Worm (Caenorhabditis elegans) whole organism, L1 larva: ENCODE results near the gene ugt-48.

Experiments
- C16A3.4 ChIP-seq: fragments of 150-350 bp; optimal IDR thresholded peaks from 2 replicates; lab custom pipeline; 2014; ENCODE audit warnings: missing biosample characterization, missing genetic modification characterization
- C34B4.2 ChIP-seq: sonication (generic microtip); optimal IDR thresholded peaks from 2 replicates; lab custom pipeline; 2017; ENCODE audit warnings: mild to moderate bottlenecking, missing genetic modification characterization, missing compliant biosample characterization
- F16B12.6 ChIP-seq: fragments of 150-350 bp; optimal IDR thresholded peaks from 2 replicates; lab custom pipeline; 2014; ENCODE audit warnings: missing biosample characterization, missing genetic modification characterization
- Y116A8C.19 ChIP-seq: sonication (generic microtip); optimal IDR thresholded peaks from 2 replicates; lab custom pipeline; 2016; ENCODE audit warnings: missing compliant biosample characterization, missing genetic modification characterization, borderline replicate concordance
- aly-2 ChIP-seq: fragments of 150-350 bp; optimal IDR thresholded peaks from 2 replicates; lab custom pipeline; 2014; ENCODE audit warnings: missing biosample characterization, missing genetic modification characterization
- blmp-1 ChIP-seq: fragments of 150-350 bp; optimal IDR thresholded peaks from 2 replicates; lab custom pipeline; 2014; ENCODE audit warnings: missing biosample characterization, missing genetic modification characterization
- ceh-63 ChIP-seq: fragments of 200-800 bp; sonication (Bioruptor generic); optimal IDR thresholded peaks from 2 replicates; lab custom pipeline; 2018; ENCODE audit warnings: mild to moderate bottlenecking, missing genetic modification characterization, missing compliant biosample characterization
- ceh-8 ChIP-seq: fragments of 200-800 bp; sonication (Bioruptor generic); optimal IDR thresholded peaks from 2 replicates; lab custom pipeline; 2018; ENCODE audit warnings: mild to moderate bottlenecking, missing genetic modification characterization, moderate library complexity, missing compliant biosample characterization
- ceh-82 ChIP-seq, 3 experiments: fragments of 150-350 bp in 1 of 3; sonication (generic microtip) in 2 of 3; optimal IDR thresholded peaks; 2 replicates each; lab custom pipeline; 2014 to 2017; ENCODE audit warnings: missing biosample characterization in 3 of 3, missing genetic modification characterization in 3 of 3
- ceh-88 ChIP-seq: fragments of 200-800 bp; sonication (Bioruptor generic); IDR thresholded peaks from 2 replicates; pipeline ENCODE4 v1.3.6; 2022; ENCODE audit warnings: missing genetic modification characterization, missing compliant biosample characterization
- ces-1 ChIP-seq: fragments of 150-350 bp; optimal IDR thresholded peaks from 2 replicates; lab custom pipeline; 2014; ENCODE audit warnings: missing biosample characterization, missing genetic modification reagents, missing genetic modification characterization
- dpl-1 ChIP-seq, 3 experiments: fragments of 150-350 bp in 2 of 3; sonication (generic microtip) in 1 of 3; optimal IDR thresholded peaks; 2 replicates each; lab custom pipeline; 2014 to 2017; ENCODE audit warnings: missing biosample characterization in 3 of 3, missing genetic modification characterization in 3 of 3, missing genetic modification reagents in 3 of 3
- efl-1 ChIP-seq, 4 experiments: fragments of 150-350 bp; optimal IDR thresholded peaks in 3 of 4; peaks in 1 of 4; 1 replicate in 1 of 4; 2 replicates in 3 of 4; lab custom pipeline; 2014; ENCODE audit warnings: missing biosample characterization in 2 of 4, missing genetic modification characterization in 2 of 4, missing genetic modification reagents in 2 of 4
- efl-3 ChIP-seq: fragments of 200-800 bp; sonication (Bioruptor generic); optimal IDR thresholded peaks from 2 replicates; lab custom pipeline; 2018; ENCODE audit warnings: mild to moderate bottlenecking, missing genetic modification characterization, missing compliant biosample characterization
- fkh-4 ChIP-seq: sonication (generic microtip); optimal IDR thresholded peaks from 2 replicates; lab custom pipeline; 2016; ENCODE audit warnings: missing compliant biosample characterization, missing genetic modification characterization, borderline replicate concordance
- grh-1 ChIP-seq: fragments of 200-800 bp; sonication (Bioruptor generic); IDR thresholded peaks from 2 replicates; pipeline ENCODE4 v1.3.6; 2022; ENCODE audit warnings: missing genetic modification reagents, missing genetic modification characterization, missing compliant biosample characterization
- hlh-17 ChIP-seq: fragments of 200-800 bp; sonication (Bioruptor generic); optimal IDR thresholded peaks from 2 replicates; lab custom pipeline; 2018; ENCODE audit warnings: missing genetic modification characterization, mild to moderate bottlenecking, missing compliant biosample characterization, moderate library complexity, borderline replicate concordance
- hpl-2 ChIP-seq: fragments of 150-350 bp; optimal IDR thresholded peaks from 2 replicates; lab custom pipeline; 2014; ENCODE audit warnings: missing biosample characterization, missing genetic modification reagents, missing genetic modification characterization
- isw-1 ChIP-seq: fragments of 200-800 bp; sonication (Bioruptor generic); IDR thresholded peaks from 2 replicates; pipeline ENCODE4 v1.3.6; 2022; ENCODE audit warnings: missing genetic modification characterization, missing compliant biosample characterization
- jun-1 ChIP-seq: fragments of 150-350 bp; optimal IDR thresholded peaks from 2 replicates; lab custom pipeline; 2014; ENCODE audit warnings: missing biosample characterization, missing genetic modification reagents, missing genetic modification characterization
- lin-13 ChIP-seq: fragments of 150-350 bp; optimal IDR thresholded peaks from 2 replicates; lab custom pipeline; 2014; ENCODE audit warnings: missing biosample characterization, missing genetic modification reagents, missing genetic modification characterization
- lin-14 ChIP-seq: fragments of 200-800 bp; sonication (Bioruptor generic); optimal IDR thresholded peaks from 2 replicates; lab custom pipeline; 2018; ENCODE audit warnings: mild to moderate bottlenecking, missing genetic modification characterization, moderate library complexity, missing compliant biosample characterization
- lin-39 ChIP-seq: fragments of 150-350 bp; optimal IDR thresholded peaks from 2 replicates; lab custom pipeline; 2014; ENCODE audit warnings: missing biosample characterization, missing genetic modification reagents, missing genetic modification characterization
- lsy-2 ChIP-seq, 2 experiments: fragments of 150-350 bp; optimal IDR thresholded peaks; 2 replicates each; lab custom pipeline; 2014; ENCODE audit warnings: missing biosample characterization in 2 of 2, missing genetic modification characterization in 2 of 2
- mdl-1 ChIP-seq, 2 experiments: fragments of 150-350 bp; optimal IDR thresholded peaks; 2 replicates each; lab custom pipeline; 2014 to 2017; ENCODE audit warnings: missing biosample characterization in 2 of 2, missing genetic modification characterization in 2 of 2, inconsistent platforms in 1 of 2
- nhr-11 ChIP-seq: fragments of 150-350 bp; optimal IDR thresholded peaks from 2 replicates; lab custom pipeline; 2014; ENCODE audit warnings: missing biosample characterization, missing genetic modification characterization
- nhr-19 ChIP-seq: fragments of 200-800 bp; sonication (Bioruptor generic); conservative IDR thresholded peaks from 2 replicates; pipeline ENCODE4 v1.3.6; 2022; ENCODE audit warnings: missing genetic modification characterization, missing compliant biosample characterization
- nhr-20 ChIP-seq: sonication (generic microtip); optimal IDR thresholded peaks from 2 replicates; lab custom pipeline; 2016; ENCODE audit warnings: mild to moderate bottlenecking, missing genetic modification characterization, missing compliant biosample characterization
- nhr-71 ChIP-seq: sonication (generic microtip); optimal IDR thresholded peaks from 2 replicates; lab custom pipeline; 2016; ENCODE audit warnings: mild to moderate bottlenecking, missing genetic modification characterization, moderate library complexity, missing compliant biosample characterization
- nhr-84 ChIP-seq: sonication (generic microtip); optimal IDR thresholded peaks from 2 replicates; lab custom pipeline; 2017; ENCODE audit warnings: missing biosample characterization, missing genetic modification characterization
- nhr-85 ChIP-seq: sonication (generic microtip); peaks from one replicate; lab custom pipeline; 2016; ENCODE audit warnings: missing genetic modification characterization, inconsistent platforms, missing compliant biosample characterization
- nhr-90 ChIP-seq: sonication (generic microtip); optimal IDR thresholded peaks from 2 replicates; lab custom pipeline; 2016; ENCODE audit warnings: mild to moderate bottlenecking, missing genetic modification characterization, missing compliant biosample characterization; ENCODE audit not compliant: poor library complexity
- rnt-1 ChIP-seq: sonication (generic microtip); optimal IDR thresholded peaks from 2 replicates; lab custom pipeline; 2016; ENCODE audit warnings: mild to moderate bottlenecking, missing genetic modification characterization, moderate library complexity, missing compliant biosample characterization
- skn-1 ChIP-seq: fragments of 150-350 bp; optimal IDR thresholded peaks from 2 replicates; lab custom pipeline; 2014; ENCODE audit warnings: missing biosample characterization, missing genetic modification characterization
- snpc-4 ChIP-seq: fragments of 150-350 bp; optimal IDR thresholded peaks from 2 replicates; lab custom pipeline; 2014; ENCODE audit warnings: missing biosample characterization, missing genetic modification characterization
- snu-23 ChIP-seq: sonication (generic microtip); optimal IDR thresholded peaks from 2 replicates; lab custom pipeline; 2016; ENCODE audit warnings: missing genetic modification characterization, missing compliant biosample characterization
- sptf-1 ChIP-seq: fragments of 150-350 bp; optimal IDR thresholded peaks from 2 replicates; lab custom pipeline; 2014; ENCODE audit warnings: missing biosample characterization, missing genetic modification characterization
- swsn-7 ChIP-seq: sonication (generic microtip); optimal IDR thresholded peaks from 2 replicates; lab custom pipeline; 2016; ENCODE audit warnings: missing genetic modification characterization, missing compliant biosample characterization
- tbx-2 ChIP-seq: sonication (generic microtip); optimal IDR thresholded peaks from 2 replicates; lab custom pipeline; 2016; ENCODE audit warnings: missing genetic modification characterization, missing compliant biosample characterization
- unc-30 ChIP-seq: sonication (generic microtip); optimal IDR thresholded peaks from 2 replicates; lab custom pipeline; 2017; ENCODE audit warnings: missing biosample characterization, missing genetic modification characterization
- zag-1 ChIP-seq: fragments of 150-350 bp; optimal IDR thresholded peaks from 2 replicates; lab custom pipeline; 2014; ENCODE audit warnings: missing biosample characterization, missing genetic modification characterization
- zip-4 ChIP-seq: fragments of 200-800 bp; sonication (Bioruptor generic); optimal IDR thresholded peaks from 2 replicates; lab custom pipeline; 2018; ENCODE audit warnings: mild to moderate bottlenecking, missing genetic modification characterization, moderate library complexity, missing compliant biosample characterization
- ztf-11 ChIP-seq, 2 experiments: sonication (generic microtip); optimal IDR thresholded peaks; 2 replicates each; lab custom pipeline; 2016 to 2017; ENCODE audit warnings: missing genetic modification characterization in 2 of 2, missing biosample characterization in 1 of 2, missing compliant biosample characterization in 1 of 2

Gene ugt-48

ce11 chrV:5587955-5588354, 40.1 kb upstream of the ugt-48 start:
- TF ChIP-seq ceh-63 (no peak), nhr-11 (tag; lab: Kevin White, UChicago) (no peak), C16A3.4 (tag; lab: Kevin White, UChicago) (no peak), snpc-4 (no peak), lin-14 (no peak), nhr-84 (tag; lab: Kevin White, UChicago) (no peak), nhr-19 (GFP tag; lab: Robert Waterston, UW) (no peak), F16B12.6 (tag; lab: Kevin White, UChicago) (no peak), tbx-2 (tag; lab: Kevin White, UChicago) (no peak), ceh-8 (GFP tag; lab: Kevin White, UChicago) (no peak), ztf-11 (tag; optimal IDR thresholded peaks at IDR 0.05; lab: Kevin White, UChicago) (no peak), nhr-20 (tag; lab: Kevin White, UChicago) (no peak), ceh-82 (tag; optimal IDR thresholded peaks at IDR 0.05; lab: Kevin White, UChicago) (no peak), snu-23 (GFP tag; lab: Kevin White, UChicago) (no peak), zip-4 (GFP tag; lab: Kevin White, UChicago) (no peak), zag-1 (tag; lab: Kevin White, UChicago) (no peak)

ce11 chrV:5587042-5587441, 39.2 kb upstream of the ugt-48 start:
- peak in 1 of 3 experiments; percentile 8 for TF ChIP-seq ceh-82 (tag; optimal IDR thresholded peaks at IDR 0.05; lab: Kevin White, UChicago)
- TF ChIP-seq rnt-1 (tag; lab: Kevin White, UChicago) = peak; percentile 22
- peak; percentile 95 for TF ChIP-seq snpc-4
- no peak for TF ChIP-seq efl-1 (optimal IDR thresholded peaks at IDR 0.05; lab: Kevin White, UChicago)
- TF ChIP-seq efl-1 (GFP tag; optimal IDR thresholded peaks at IDR 0.05 in 1 of 2; lab: Kevin White, UChicago) = peak in 1 of 2 experiments; percentile 65
- no peak for TF ChIP-seq nhr-71 (tag; lab: Kevin White, UChicago)
- peak; percentile 48 for TF ChIP-seq skn-1 (tag; lab: Kevin White, UChicago)
- 0 out of 2 replicates have a peak, but pooled peaks have one; percentile 11 for TF ChIP-seq nhr-19 (GFP tag; lab: Robert Waterston, UW)
- TF ChIP-seq F16B12.6 (tag; lab: Kevin White, UChicago) = peak; percentile 35
- TF ChIP-seq grh-1 (GFP tag; lab: Robert Waterston, UW) = no peak
- no peak for TF ChIP-seq sptf-1
- no peak for TF ChIP-seq mdl-1 (tag; optimal IDR thresholded peaks at IDR 0.05; lab: Kevin White, UChicago)
- no peak for TF ChIP-seq Y116A8C.19
- TF ChIP-seq lsy-2 (tag; optimal IDR thresholded peaks at IDR 0.05; lab: Kevin White, UChicago) = peak in 1 of 2 experiments; percentile 55

ce11 chrV:5584833-5585232, 37.0 kb upstream of the ugt-48 start, which contains the start of gene CD4.11:
TSS of gene CD4.11 (plus strand) at chrV:5585133.
- TF ChIP-seq ceh-82 (tag; optimal IDR thresholded peaks at IDR 0.05; lab: Kevin White, UChicago) (no peak), blmp-1 (tag; lab: Kevin White, UChicago) (peak; percentile 39)

- peak; percentile 18 for TF ChIP-seq nhr-71 (tag; lab: Kevin White, UChicago)
- no peak for TF ChIP-seq aly-2 (tag; lab: Kevin White, UChicago)
- no peak for TF ChIP-seq grh-1 (GFP tag; lab: Robert Waterston, UW)
- no peak for TF ChIP-seq fkh-4 (tag; lab: Kevin White, UChicago)
- TF ChIP-seq ceh-88 (GFP tag; lab: Robert Waterston, UW) = no peak
- no peak for TF ChIP-seq nhr-90 (tag; lab: Kevin White, UChicago)
- TF ChIP-seq ces-1 (GFP tag; lab: Kevin White, UChicago) = no peak
- no peak for TF ChIP-seq hlh-17 (GFP tag; lab: Kevin White, UChicago)
- no peak for TF ChIP-seq efl-3 (GFP tag; lab: Kevin White, UChicago)
- no peak for TF ChIP-seq jun-1 (tag; lab: Kevin White, UChicago)
- TF ChIP-seq swsn-7 (tag; lab: Kevin White, UChicago) = no peak
- TF ChIP-seq sptf-1 = no peak
- TF ChIP-seq ceh-82 (tag; optimal IDR thresholded peaks at IDR 0.05; lab: Kevin White, UChicago) = peak in 1 of 3 experiments; percentile 27
- peak; percentile 28 to 76 (median 52) for TF ChIP-seq dpl-1 (GFP tag; optimal IDR thresholded peaks at IDR 0.05; lab: Kevin White, UChicago)
- peak; percentile 90 for TF ChIP-seq skn-1 (tag; lab: Kevin White, UChicago)
- no peak for TF ChIP-seq ceh-63
- no peak for TF ChIP-seq unc-30 (tag; lab: Kevin White, UChicago)
- no peak for TF ChIP-seq ceh-8 (GFP tag; lab: Kevin White, UChicago)
- no peak for TF ChIP-seq hpl-2 (GFP tag; lab: Kevin White, UChicago)
- TF ChIP-seq isw-1 (GFP tag; lab: Robert Waterston, UW) = no peak
- TF ChIP-seq zag-1 (tag; lab: Kevin White, UChicago) = no peak
- no peak for TF ChIP-seq nhr-85 (tag; lab: Kevin White, UChicago)
- no peak for TF ChIP-seq lin-13 (GFP tag; lab: Kevin White, UChicago)
- TF ChIP-seq nhr-11 (tag; lab: Kevin White, UChicago) = no peak
- no peak for TF ChIP-seq nhr-20 (tag; lab: Kevin White, UChicago)
- no peak for TF ChIP-seq lin-39 (tag; lab: Kevin White, UChicago)
- no peak for TF ChIP-seq C34B4.2 (tag; lab: Kevin White, UChicago)
- TF ChIP-seq efl-1 (optimal IDR thresholded peaks at IDR 0.05; lab: Kevin White, UChicago) = peak; percentile 52 to 63
- TF ChIP-seq efl-1 (GFP tag; optimal IDR thresholded peaks at IDR 0.05 in 1 of 2; lab: Kevin White, UChicago) = peak; percentile 67 to 93
These were observed 36.5 kb upstream of the ugt-48 start, which contains the start of gene pas-6 for ce11 chrV:5584293-5584776. TSS of gene pas-6 (minus strand) at chrV:5584343.
